Worm (Caenorhabditis elegans): ENCODE measurements around the gene F18A12.2.

Gene F18A12.2

DNA sequence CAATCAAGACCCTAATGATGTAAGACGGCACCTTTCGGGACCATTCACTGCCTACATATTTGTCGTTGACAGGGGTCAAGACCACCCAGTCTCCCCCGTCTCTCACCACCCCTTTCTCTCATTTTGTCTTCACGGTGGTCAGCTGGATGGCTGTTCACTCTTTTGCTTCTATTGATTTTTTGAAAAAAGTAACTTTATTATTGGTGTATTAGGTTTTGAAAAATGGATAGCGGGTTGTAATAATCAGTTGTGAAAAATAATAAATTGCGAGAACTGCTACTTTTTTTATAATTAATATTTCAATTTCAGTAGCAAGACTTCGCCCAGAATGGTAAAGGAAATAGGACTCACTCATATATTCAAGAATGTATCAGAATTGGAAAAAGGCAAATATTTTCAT, 37.9 kb upstream of the F18A12.2 start, which contains the start of gene bath-9:
bath-9 (plus strand) TSS at position 301 of the 400 bp plus-strand sequence.
- TF ChIP-seq ama-1 (optimal IDR thresholded peaks at IDR 0.05) (no peak), hnd-1 (tag; optimal IDR thresholded peaks at IDR 0.05) (no peak), flt-1 (GFP tag; IDR thresholded peaks at IDR 0.05) (no peak), ceh-13 (GFP tag; optimal IDR thresholded peaks at IDR 0.05) (no peak), ceh-36 (tag; optimal IDR thresholded peaks at IDR 0.05) (no peak), tbx-11 (GFP tag; IDR thresholded peaks at IDR 0.05) (no peak), tra-4 (tag; optimal IDR thresholded peaks at IDR 0.05) (no peak), pes-1 (GFP tag; IDR thresholded peaks at IDR 0.05) (no peak), hmbx-1 (tag; optimal IDR thresholded peaks at IDR 0.05) (no peak), F13C5.2 (tag; optimal IDR thresholded peaks at IDR 0.05) (no peak), aly-1 (tag; optimal IDR thresholded peaks at IDR 0.05) (no peak), sea-1 (GFP tag; conservative IDR thresholded peaks at IDR 0.05) (no peak), ets-7 (tag; optimal IDR thresholded peaks at IDR 0.05) (no peak), scrt-1 (GFP tag; IDR thresholded peaks at IDR 0.05) (no peak), hmg-4 (GFP tag; optimal IDR thresholded peaks at IDR 0.05) (no peak), B0310.2 (tag; optimal IDR thresholded peaks at IDR 0.05) (no peak)

DNA sequence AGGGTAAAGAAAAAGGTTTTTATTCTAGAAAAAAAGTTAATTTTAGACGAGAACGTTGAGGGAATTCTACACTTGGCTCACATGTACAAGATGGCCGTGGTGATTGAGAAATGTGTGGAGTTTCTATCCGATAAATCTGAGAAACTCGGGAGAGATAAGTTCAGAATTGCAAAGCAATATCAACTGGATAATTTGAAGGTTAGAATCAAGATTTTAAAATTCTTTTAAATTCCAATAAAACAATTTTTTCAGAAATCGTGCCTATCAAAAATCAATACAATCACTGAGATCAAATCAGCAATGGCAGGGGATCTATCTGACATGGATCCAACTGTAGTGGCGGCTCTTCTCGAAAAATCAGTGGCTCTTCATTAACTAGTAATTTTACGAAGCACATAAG, 36.4 kb upstream of the F18A12.2 start, which contains the start of gene Y49F6C.2:
Y49F6C.2 (plus strand) TSS at position 301 of the 400 bp plus-strand sequence.
- TF ChIP-seq pes-1 (GFP tag; IDR thresholded peaks at IDR 0.05): no peak
- no peak for TF ChIP-seq ceh-13 (GFP tag; optimal IDR thresholded peaks at IDR 0.05)
- TF ChIP-seq sea-1 (GFP tag; conservative IDR thresholded peaks at IDR 0.05): no peak
- no peak for TF ChIP-seq B0310.2 (tag; optimal IDR thresholded peaks at IDR 0.05)
- TF ChIP-seq ama-1 (optimal IDR thresholded peaks at IDR 0.05): no peak
- TF ChIP-seq flt-1 (GFP tag; IDR thresholded peaks at IDR 0.05): no peak
- TF ChIP-seq tbx-11 (GFP tag; IDR thresholded peaks at IDR 0.05): no peak
- TF ChIP-seq tra-4 (tag; optimal IDR thresholded peaks at IDR 0.05): no peak
- TF ChIP-seq ets-7 (tag; optimal IDR thresholded peaks at IDR 0.05): no peak
- TF ChIP-seq hmbx-1 (tag; optimal IDR thresholded peaks at IDR 0.05): no peak
- no peak for TF ChIP-seq tbx-37 (GFP tag; conservative IDR thresholded peaks at IDR 0.05)
- TF ChIP-seq hnd-1 (tag; optimal IDR thresholded peaks at IDR 0.05): no peak
- no peak for TF ChIP-seq hmg-4 (GFP tag; optimal IDR thresholded peaks at IDR 0.05)
- no peak for TF ChIP-seq F13C5.2 (tag; optimal IDR thresholded peaks at IDR 0.05)
- TF ChIP-seq aly-1 (tag; optimal IDR thresholded peaks at IDR 0.05): no peak
- TF ChIP-seq ceh-36 (tag; optimal IDR thresholded peaks at IDR 0.05): no peak
- no peak for TF ChIP-seq scrt-1 (GFP tag; IDR thresholded peaks at IDR 0.05)

DNA sequence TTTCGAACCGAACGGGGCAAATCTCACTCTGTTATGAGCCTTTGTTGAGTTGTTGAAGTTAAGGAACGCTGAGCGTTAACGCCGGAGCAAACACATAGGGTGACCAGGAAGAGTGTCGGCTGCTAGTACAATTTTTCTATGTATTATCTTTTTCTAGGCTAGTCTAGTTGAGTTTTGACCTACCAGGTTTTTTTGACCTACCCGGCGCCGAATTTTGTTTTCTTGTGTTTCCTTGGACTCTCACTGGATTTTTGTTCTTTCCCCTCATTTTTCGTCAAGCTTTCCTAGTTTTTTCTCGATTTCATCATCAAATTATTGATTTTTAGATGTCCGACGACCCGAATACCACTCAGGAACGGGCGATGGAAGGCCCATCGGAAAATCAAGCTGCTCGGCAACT, 33.1 kb upstream of the F18A12.2 start, which contains the start of gene T06D4.1:
T06D4.1 (plus strand) TSS at position 321 of the 400 bp plus-strand sequence.
- TF ChIP-seq ets-7 (tag; optimal IDR thresholded peaks at IDR 0.05) (no peak), sea-1 (GFP tag; conservative IDR thresholded peaks at IDR 0.05) (no peak), aly-1 (tag; optimal IDR thresholded peaks at IDR 0.05) (no peak), ceh-36 (tag; optimal IDR thresholded peaks at IDR 0.05) (no peak), scrt-1 (GFP tag; IDR thresholded peaks at IDR 0.05) (no peak), hnd-1 (tag; optimal IDR thresholded peaks at IDR 0.05) (no peak), ceh-13 (GFP tag; optimal IDR thresholded peaks at IDR 0.05) (no peak), ama-1 (optimal IDR thresholded peaks at IDR 0.05) (no peak), pes-1 (GFP tag; IDR thresholded peaks at IDR 0.05) (no peak), F13C5.2 (tag; optimal IDR thresholded peaks at IDR 0.05) (no peak), B0310.2 (tag; optimal IDR thresholded peaks at IDR 0.05) (no peak), hmg-4 (GFP tag; optimal IDR thresholded peaks at IDR 0.05) (no peak)

DNA sequence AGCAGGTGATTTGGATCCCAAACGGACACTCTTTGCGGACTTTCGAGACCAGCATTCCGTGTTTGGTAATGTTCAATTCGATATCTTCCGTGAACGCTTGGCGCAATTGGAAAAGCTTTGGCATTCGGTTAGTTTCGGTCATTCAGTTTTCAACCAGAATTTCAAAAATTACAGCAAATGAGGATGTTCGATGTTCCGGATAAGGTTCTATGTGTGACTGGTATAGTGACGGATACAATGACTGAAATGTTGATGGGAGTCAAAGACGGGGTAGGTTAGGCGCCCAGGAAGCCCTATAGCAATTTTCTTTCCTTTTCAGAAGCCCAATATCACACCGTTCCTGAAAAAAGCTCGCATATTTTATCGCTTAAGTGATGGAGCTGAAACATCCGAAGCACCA, 31.5 kb upstream of the F18A12.2 start:
- TF ChIP-seq F13C5.2 (tag; optimal IDR thresholded peaks at IDR 0.05) (no peak), ama-1 (optimal IDR thresholded peaks at IDR 0.05) (no peak), B0310.2 (tag; optimal IDR thresholded peaks at IDR 0.05) (no peak), flt-1 (GFP tag; IDR thresholded peaks at IDR 0.05) (no peak), tbx-11 (GFP tag; IDR thresholded peaks at IDR 0.05) (no peak), tra-4 (tag; optimal IDR thresholded peaks at IDR 0.05) (no peak), hmbx-1 (tag; optimal IDR thresholded peaks at IDR 0.05) (no peak), ets-7 (tag; optimal IDR thresholded peaks at IDR 0.05) (no peak), sea-1 (GFP tag; conservative IDR thresholded peaks at IDR 0.05) (no peak)

DNA sequence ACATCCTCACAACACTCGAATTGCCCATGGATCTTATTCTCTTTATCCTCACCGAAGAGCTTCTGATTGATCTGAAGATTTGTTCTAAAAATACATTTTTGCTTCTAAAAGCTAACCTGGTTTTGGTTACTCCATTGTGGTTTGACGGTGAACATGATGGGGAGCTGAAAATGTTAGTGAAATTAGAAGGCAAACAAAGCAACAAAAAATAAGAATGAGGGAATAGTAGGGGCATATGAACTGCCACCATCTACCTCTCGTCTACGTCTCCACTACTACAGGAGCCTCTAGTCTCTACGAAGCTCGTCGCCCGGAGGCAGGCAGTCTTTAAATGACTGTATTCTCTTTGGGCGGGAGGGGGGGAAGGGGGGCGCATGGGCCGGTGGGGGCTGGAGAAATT, 28.9 kb upstream of the F18A12.2 start, which contains the start of gene T06D4.2:
T06D4.2 (minus strand) TSS at position 170 of the 400 bp plus-strand sequence.
- TF ChIP-seq tbx-37 (GFP tag; conservative IDR thresholded peaks at IDR 0.05) (no peak), sea-1 (GFP tag; conservative IDR thresholded peaks at IDR 0.05) (no peak), aly-1 (tag; optimal IDR thresholded peaks at IDR 0.05) (no peak), flt-1 (GFP tag; IDR thresholded peaks at IDR 0.05) (no peak), ceh-13 (GFP tag; optimal IDR thresholded peaks at IDR 0.05) (no peak), tbx-11 (GFP tag; IDR thresholded peaks at IDR 0.05) (no peak), pes-1 (GFP tag; IDR thresholded peaks at IDR 0.05) (no peak), ets-7 (tag; optimal IDR thresholded peaks at IDR 0.05) (no peak), hmg-4 (GFP tag; optimal IDR thresholded peaks at IDR 0.05) (no peak), B0310.2 (tag; optimal IDR thresholded peaks at IDR 0.05) (no peak), hnd-1 (tag; optimal IDR thresholded peaks at IDR 0.05) (no peak), scrt-1 (GFP tag; IDR thresholded peaks at IDR 0.05) (no peak), ceh-36 (tag; optimal IDR thresholded peaks at IDR 0.05) (no peak), F13C5.2 (tag; optimal IDR thresholded peaks at IDR 0.05) (no peak), hmbx-1 (tag; optimal IDR thresholded peaks at IDR 0.05) (no peak)

- TF ChIP-seq F13C5.2 (tag; optimal IDR thresholded peaks at IDR 0.05) (no peak), B0310.2 (tag; optimal IDR thresholded peaks at IDR 0.05) (no peak), hmbx-1 (tag; optimal IDR thresholded peaks at IDR 0.05) (no peak), hnd-1 (tag; optimal IDR thresholded peaks at IDR 0.05) (no peak), pes-1 (GFP tag; IDR thresholded peaks at IDR 0.05) (no peak), tbx-11 (GFP tag; IDR thresholded peaks at IDR 0.05) (no peak), ceh-36 (tag; optimal IDR thresholded peaks at IDR 0.05) (no peak), hmg-4 (GFP tag; optimal IDR thresholded peaks at IDR 0.05) (no peak), ceh-13 (GFP tag; optimal IDR thresholded peaks at IDR 0.05) (no peak), sea-1 (GFP tag; conservative IDR thresholded peaks at IDR 0.05) (no peak), tra-4 (tag; optimal IDR thresholded peaks at IDR 0.05) (no peak), ets-7 (tag; optimal IDR thresholded peaks at IDR 0.05) (no peak), ama-1 (optimal IDR thresholded peaks at IDR 0.05) (no peak), tbx-37 (GFP tag; conservative IDR thresholded peaks at IDR 0.05) (no peak), aly-1 (tag; optimal IDR thresholded peaks at IDR 0.05) (no peak), flt-1 (GFP tag; IDR thresholded peaks at IDR 0.05) (no peak)
These were observed 27.2 kb upstream of the F18A12.2 start, which contains the start of gene T06D4.6 for ce11 chrII:3387503-3387902. T06D4.6 (minus strand) TSS chrII:3387603.

ce11 chrII:3395484-3395883, 19.2 kb upstream of the F18A12.2 start, which contains the start of gene nep-20:
nep-20 (minus strand) TSS chrII:3395584.
- TF ChIP-seq B0310.2 (tag; optimal IDR thresholded peaks at IDR 0.05): no peak
- no peak for TF ChIP-seq sea-1 (GFP tag; conservative IDR thresholded peaks at IDR 0.05)
- no peak for TF ChIP-seq flt-1 (GFP tag; IDR thresholded peaks at IDR 0.05)
- TF ChIP-seq hmg-4 (GFP tag; optimal IDR thresholded peaks at IDR 0.05): no peak
- no peak for TF ChIP-seq tbx-37 (GFP tag; conservative IDR thresholded peaks at IDR 0.05)
- TF ChIP-seq pes-1 (GFP tag; IDR thresholded peaks at IDR 0.05): no peak
- TF ChIP-seq tra-4 (tag; optimal IDR thresholded peaks at IDR 0.05): no peak
- no peak for TF ChIP-seq tbx-11 (GFP tag; IDR thresholded peaks at IDR 0.05)
- TF ChIP-seq hmbx-1 (tag; optimal IDR thresholded peaks at IDR 0.05): no peak
- TF ChIP-seq aly-1 (tag; optimal IDR thresholded peaks at IDR 0.05): no peak

Measured in whole organism, early embryonic.